Fruit fly (Drosophila melanogaster) whole organism, embryonic: Measurements from ENCODE around the gene Sgsf.

Source experiments
- Blimp-1 ChIP-seq: fragments of 200-800 bp; sonication (Bioruptor generic); optimal IDR thresholded peaks from 3 replicates; lab custom pipeline; 2018; ENCODE audit warnings: missing biosample characterization, missing genetic modification characterization, mild to moderate bottlenecking, moderate library complexity, missing genetic modification reagents
- CG10267 ChIP-seq: fragments of 200-800 bp; sonication (Bioruptor generic); optimal IDR thresholded peaks from 2 replicates; lab custom pipeline; 2018; ENCODE audit warnings: missing biosample characterization, mild to moderate bottlenecking, missing genetic modification characterization, moderate library complexity
- CG12391 ChIP-seq: fragments of 200-800 bp; sonication (Bioruptor generic); optimal IDR thresholded peaks from 3 replicates; lab custom pipeline; 2018; ENCODE audit warnings: missing biosample characterization, mild to moderate bottlenecking, missing genetic modification characterization, moderate library complexity
- CG13775 ChIP-seq: fragments of 200-800 bp; sonication (Bioruptor generic); optimal IDR thresholded peaks from 3 replicates; lab custom pipeline; 2017; ENCODE audit warnings: missing biosample characterization, mild to moderate bottlenecking, missing genetic modification characterization
- CG14710 ChIP-seq: fragments of 200-800 bp; sonication (Bioruptor generic); optimal IDR thresholded peaks from 3 replicates; lab custom pipeline; 2019; ENCODE audit warnings: missing biosample characterization, mild to moderate bottlenecking, missing genetic modification characterization, moderate library complexity
- CG14965 ChIP-seq: fragments of 200-800 bp; sonication (Bioruptor generic); optimal IDR thresholded peaks from 2 replicates; lab custom pipeline; 2016; ENCODE audit warnings: missing biosample characterization, missing genetic modification characterization, borderline replicate concordance
- CG1529 ChIP-seq: fragments of 200-800 bp; sonication (Bioruptor generic); optimal IDR thresholded peaks from 3 replicates; lab custom pipeline; 2018; ENCODE audit warnings: missing biosample characterization, missing genetic modification characterization
- CG1603 ChIP-seq: fragments of 200-800 bp; sonication (Bioruptor generic); optimal IDR thresholded peaks from 2 replicates; lab custom pipeline; 2019; ENCODE audit warnings: missing biosample characterization, mild to moderate bottlenecking, missing genetic modification characterization, moderate library complexity
- CG2120 ChIP-seq: fragments of 200-800 bp; sonication (Bioruptor generic); optimal IDR thresholded peaks from 3 replicates; lab custom pipeline; 2016; ENCODE audit warnings: missing biosample characterization, missing genetic modification characterization
- CG2875 ChIP-seq: fragments of 200-800 bp; sonication (Bioruptor generic); optimal IDR thresholded peaks from 2 replicates; lab custom pipeline; 2017; ENCODE audit warnings: missing biosample characterization, mild to moderate bottlenecking, missing genetic modification characterization, missing genetic modification reagents
- CG31441 ChIP-seq: fragments of 200-800 bp; sonication (Bioruptor generic); IDR thresholded peaks from 2 replicates; pipeline ENCODE4 v1.3.6; 2022; ENCODE audit warnings: missing biosample characterization, missing genetic modification characterization
- CG3407 ChIP-seq: fragments of 200-800 bp; sonication (Bioruptor generic); optimal IDR thresholded peaks from 2 replicates; lab custom pipeline; 2018; ENCODE audit warnings: missing biosample characterization, mild to moderate bottlenecking, missing genetic modification characterization
- CG4404 ChIP-seq: fragments of 200-800 bp; sonication (Bioruptor generic); IDR thresholded peaks from 2 replicates; pipeline ENCODE4 v1.3.6; 2022; ENCODE audit warnings: missing biosample characterization, missing genetic modification characterization
- CG6689 ChIP-seq: fragments of 200-800 bp; sonication (Bioruptor generic); IDR thresholded peaks from 2 replicates; pipeline ENCODE4 v1.3.6; 2022; ENCODE audit warnings: missing biosample characterization, missing genetic modification characterization
- CG7839 ChIP-seq: fragments of 200-800 bp; sonication (Bioruptor generic); optimal IDR thresholded peaks from 3 replicates; lab custom pipeline; 2018; ENCODE audit warnings: missing biosample characterization, mild to moderate bottlenecking, missing genetic modification characterization, moderate library complexity
- CG8388 ChIP-seq: fragments of 200-800 bp; sonication (Bioruptor generic); optimal IDR thresholded peaks from 2 replicates; lab custom pipeline; 2019; ENCODE audit warnings: missing biosample characterization, mild to moderate bottlenecking, missing genetic modification characterization, moderate library complexity
- CG8924 ChIP-seq: fragments of 200-800 bp; optimal IDR thresholded peaks from 3 replicates; lab custom pipeline; 2019; ENCODE audit warnings: missing biosample characterization, mild to moderate bottlenecking, missing genetic modification characterization, moderate library complexity
- CG9727 ChIP-seq: fragments of 200-800 bp; sonication (Bioruptor generic); optimal IDR thresholded peaks from 3 replicates; lab custom pipeline; 2017; ENCODE audit warnings: missing biosample characterization, mild to moderate bottlenecking, missing genetic modification characterization
- Camta ChIP-seq: fragments of 200-800 bp; sonication (Bioruptor generic); optimal IDR thresholded peaks from 2 replicates; lab custom pipeline; 2016; ENCODE audit warnings: missing biosample characterization, missing genetic modification characterization
- Chrac-16 ChIP-seq: fragments of 200-800 bp; sonication (Bioruptor generic); optimal IDR thresholded peaks from 3 replicates; lab custom pipeline; 2016; ENCODE audit warnings: missing biosample characterization, missing genetic modification characterization
- CoRest ChIP-seq: fragments of 200-800 bp; sonication (Bioruptor generic); optimal IDR thresholded peaks from 3 replicates; lab custom pipeline; 2018; ENCODE audit warnings: missing biosample characterization, mild to moderate bottlenecking, missing genetic modification characterization, moderate library complexity
- E2f2 ChIP-seq: fragments of 200-800 bp; sonication (Bioruptor generic); IDR thresholded peaks from 2 replicates; pipeline ENCODE4 v1.3.6; 2022; ENCODE audit warnings: missing biosample characterization, missing genetic modification characterization
- Hmr ChIP-seq: fragments of 200-800 bp; sonication (Bioruptor generic); optimal IDR thresholded peaks from 3 replicates; lab custom pipeline; 2017; ENCODE audit warnings: mild to moderate bottlenecking, missing biosample characterization, missing genetic modification reagents, missing genetic modification characterization
- Oli ChIP-seq: fragments of 200-800 bp; sonication (Bioruptor generic); optimal IDR thresholded peaks from 2 replicates; lab custom pipeline; 2018; ENCODE audit warnings: missing biosample characterization, mild to moderate bottlenecking, missing genetic modification characterization, moderate library complexity
- Sox102F ChIP-seq: fragments of 200-800 bp; sonication (Bioruptor generic); optimal IDR thresholded peaks from 2 replicates; lab custom pipeline; 2018; ENCODE audit warnings: missing biosample characterization, mild to moderate bottlenecking, missing genetic modification characterization, moderate library complexity
- Ssrp ChIP-seq: fragments of 200-800 bp; sonication (Bioruptor generic); optimal IDR thresholded peaks from 2 replicates; lab custom pipeline; 2018; ENCODE audit warnings: missing biosample characterization, mild to moderate bottlenecking, missing genetic modification characterization, moderate library complexity
- Xbp1 ChIP-seq: fragments of 200-800 bp; sonication (Bioruptor generic); optimal IDR thresholded peaks from 3 replicates; lab custom pipeline; 2016; ENCODE audit warnings: missing biosample characterization, mild to moderate bottlenecking, missing genetic modification characterization
- Xrp1 ChIP-seq: fragments of 200-800 bp; sonication (Bioruptor generic); IDR thresholded peaks from 2 replicates; pipeline ENCODE4 v1.3.6; 2022; ENCODE audit warnings: missing biosample characterization, missing genetic modification characterization
- ac ChIP-seq: fragments of 200-800 bp; sonication (Bioruptor generic); optimal IDR thresholded peaks from 3 replicates; lab custom pipeline; 2017; ENCODE audit warnings: missing biosample characterization, mild to moderate bottlenecking, missing genetic modification characterization
- az2 ChIP-seq: fragments of 200-800 bp; sonication (Bioruptor generic); optimal IDR thresholded peaks from 3 replicates; lab custom pipeline; 2016; ENCODE audit warnings: missing biosample characterization, missing genetic modification characterization
- cato ChIP-seq: fragments of 200-800 bp; sonication (Bioruptor generic); optimal IDR thresholded peaks from 2 replicates; lab custom pipeline; 2016; ENCODE audit warnings: missing biosample characterization, missing genetic modification characterization, borderline replicate concordance
- ci ChIP-seq: fragments of 200-800 bp; sonication (Bioruptor generic); IDR thresholded peaks from 3 replicates; pipeline ENCODE4 v1.3.6; 2022; ENCODE audit warnings: missing biosample characterization, missing genetic modification characterization
- corto ChIP-seq: fragments of 200-800 bp; sonication (Bioruptor generic); optimal IDR thresholded peaks from 2 replicates; lab custom pipeline; 2016; ENCODE audit warnings: missing biosample characterization, mild to moderate bottlenecking, missing genetic modification characterization, moderate library complexity
- dmrt11E ChIP-seq: fragments of 200-800 bp; sonication (Bioruptor generic); optimal IDR thresholded peaks from 3 replicates; lab custom pipeline; 2018; ENCODE audit warnings: missing biosample characterization, mild to moderate bottlenecking, missing genetic modification characterization, moderate library complexity
- ewg ChIP-seq: fragments of 200-800 bp; sonication (Bioruptor generic); optimal IDR thresholded peaks from 3 replicates; lab custom pipeline; 2017; ENCODE audit warnings: mild to moderate bottlenecking, missing biosample characterization, missing genetic modification reagents, missing genetic modification characterization
- fd102C ChIP-seq: fragments of 200-800 bp; sonication (Bioruptor generic); optimal IDR thresholded peaks from 2 replicates; lab custom pipeline; 2018; ENCODE audit warnings: missing biosample characterization, mild to moderate bottlenecking, missing genetic modification characterization, moderate library complexity
- fd64A ChIP-seq: fragments of 200-800 bp; sonication (Bioruptor generic); optimal IDR thresholded peaks from 3 replicates; lab custom pipeline; 2018; ENCODE audit warnings: missing biosample characterization, mild to moderate bottlenecking, missing genetic modification characterization
- gsb-n ChIP-seq: fragments of 200-800 bp; sonication (Bioruptor generic); optimal IDR thresholded peaks from 3 replicates; lab custom pipeline; 2018; ENCODE audit warnings: missing biosample characterization, mild to moderate bottlenecking, missing genetic modification characterization
- lbe ChIP-seq: fragments of 200-800 bp; sonication (Bioruptor generic); optimal IDR thresholded peaks from 2 replicates; lab custom pipeline; 2016; ENCODE audit warnings: missing biosample characterization, mild to moderate bottlenecking, missing genetic modification characterization
- lilli ChIP-seq: fragments of 200-800 bp; sonication (Bioruptor generic); optimal IDR thresholded peaks from 3 replicates; lab custom pipeline; 2016; ENCODE audit warnings: missing biosample characterization, missing genetic modification characterization
- lola ChIP-seq, 3 experiments: fragments of >200 bp in 2 of 3; fragments of 200-800 bp in 1 of 3; sonication (Bioruptor generic) in 1 of 3; optimal IDR thresholded peaks; 2 replicates each; lab custom pipeline; 2017 to 2019; ENCODE audit warnings: missing biosample characterization in 3 of 3, missing genetic modification characterization in 3 of 3, mild to moderate bottlenecking in 1 of 3, moderate library complexity in 1 of 3
- nmo ChIP-seq: fragments of 200-800 bp; sonication (Bioruptor generic); optimal IDR thresholded peaks from 2 replicates; lab custom pipeline; 2018; ENCODE audit warnings: missing biosample characterization, mild to moderate bottlenecking, missing genetic modification characterization, moderate library complexity
- nom ChIP-seq: fragments of 200-800 bp; sonication (Bioruptor generic); optimal IDR thresholded peaks from 2 replicates; lab custom pipeline; 2017; ENCODE audit warnings: missing biosample characterization, missing genetic modification characterization, mild to moderate bottlenecking, moderate library complexity, missing genetic modification reagents
- otp ChIP-seq: fragments of 200-800 bp; sonication (Bioruptor generic); IDR thresholded peaks from 3 replicates; pipeline ENCODE4, ENCODE4 v1.3.6; 2022; ENCODE audit warnings: missing biosample characterization, missing genetic modification characterization
- pnt ChIP-seq: fragments of 200-800 bp; sonication (Bioruptor generic); optimal IDR thresholded peaks from 3 replicates; lab custom pipeline; 2016; ENCODE audit warnings: missing biosample characterization, missing genetic modification characterization
- tin ChIP-seq: fragments of 200-800 bp; sonication (Bioruptor generic); optimal IDR thresholded peaks from 3 replicates; lab custom pipeline; 2016; ENCODE audit warnings: missing biosample characterization, missing genetic modification characterization
- tll ChIP-seq, 2 experiments: fragments of 200-800 bp in 1 of 2; fragments of >200 bp in 1 of 2; sonication (Bioruptor generic) in 1 of 2; optimal IDR thresholded peaks; 2 replicates each; lab custom pipeline; 2017 to 2019; ENCODE audit warnings: missing biosample characterization in 2 of 2, missing genetic modification characterization in 2 of 2, mild to moderate bottlenecking in 1 of 2, moderate library complexity in 1 of 2
- zen ChIP-seq: fragments of 200-800 bp; sonication (Bioruptor generic); optimal IDR thresholded peaks from 3 replicates; lab custom pipeline; 2018; ENCODE audit warnings: missing biosample characterization, mild to moderate bottlenecking, missing genetic modification characterization, moderate library complexity
- zfh1 ChIP-seq: fragments of 200-800 bp; sonication (Bioruptor generic); IDR thresholded peaks from 3 replicates; pipeline ENCODE4 v1.3.6; 2022; ENCODE audit warnings: missing biosample characterization, missing genetic modification characterization

Sgsf gene

DNA sequence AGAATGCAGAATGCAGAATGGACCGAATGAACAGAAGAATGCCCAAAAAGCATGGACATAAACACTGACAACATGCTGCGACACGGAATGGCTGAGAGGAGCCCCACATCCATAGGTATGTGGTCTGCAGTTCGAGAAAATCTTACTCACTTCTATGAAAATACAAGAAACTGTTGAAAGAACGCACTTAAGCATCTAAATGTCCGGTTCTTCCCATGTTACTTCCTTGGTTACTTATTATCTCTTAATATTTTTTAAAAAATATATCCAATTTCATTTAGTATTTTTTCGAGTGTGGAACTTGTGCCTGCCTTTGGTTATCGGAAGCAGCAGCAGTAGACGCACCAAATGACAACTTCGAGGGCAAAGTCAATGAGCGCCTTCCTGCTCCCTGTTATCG lies 27.2 kb upstream of the Sgsf start (continued):
- TF ChIP-seq Camta (no peak), CG9727 (GFP tag; lab: Kevin White, UChicago) (peak; percentile 46), otp (GFP tag; lab: Robert Waterston, UW) (0 out of 3 replicates have a peak, but pooled peaks have one; percentile 40), fd102C (GFP tag; lab: Kevin White, UChicago) (peak; percentile 38), CG8388 (peak; percentile 35), CG13775 (peak; percentile 7), CG1603 (peak; percentile 9), Ssrp (tag; lab: Kevin White, UChicago) (peak; percentile 27), az2 (GFP tag; lab: Kevin White, UChicago) (peak; percentile 46), pnt (GFP tag; lab: Kevin White, UChicago) (peak; percentile 19), CG14710 (peak; percentile 9), Sox102F (GFP tag; lab: Kevin White, UChicago) (peak; percentile 18), Xbp1 (GFP tag; lab: Kevin White, UChicago) (peak; percentile 16), lola (GFP tag; optimal IDR thresholded peaks at IDR 0.05; lab: Kevin White, UChicago) (peak in 1 of 3 experiments; percentile 66), Chrac-16 (peak; percentile 10), corto (GFP tag; lab: Kevin White, UChicago) (peak; percentile 87), zen (tag; lab: Kevin White, UChicago) (peak; percentile 18), tin (GFP tag; lab: Kevin White, UChicago) (peak; percentile 24), cato (GFP tag; lab: Kevin White, UChicago) (no peak), CG10267 (tag; lab: Kevin White, UChicago) (peak; percentile 12), nmo (GFP tag; lab: Kevin White, UChicago) (peak; percentile 48), Oli (tag; lab: Kevin White, UChicago) (peak; percentile 39), gsb-n (tag; lab: Kevin White, UChicago) (peak; percentile 22), Blimp-1 (GFP tag; lab: Kevin White, UChicago) (peak; percentile 7), CG4404 (GFP tag; lab: Robert Waterston, UW) (peak; percentile 47), zfh1 (GFP tag; lab: Robert Waterston, UW) (0 out of 3 replicates have a peak, but pooled peaks have one; percentile 40), nom (peak; percentile 72), CG31441 (GFP tag; lab: Robert Waterston, UW) (peak; percentile 43; the same call in 1 of the 2 replicates), Hmr (GFP tag; lab: Kevin White, UChicago) (no peak), CG2120 (GFP tag; lab: Kevin White, UChicago) (no peak), lbe (GFP tag; lab: Kevin White, UChicago) (peak; percentile 79), tll (GFP tag; optimal IDR thresholded peaks at IDR 0.05; lab: Kevin White, UChicago) (no peak), Xrp1 (GFP tag; lab: Robert Waterston, UW) (peak; percentile 61), ci (GFP tag; lab: Robert Waterston, UW) (peak; percentile 33; the same call in 1 of the 3 replicates), ewg (GFP tag; lab: Kevin White, UChicago) (peak; percentile 6), ac (GFP tag; lab: Kevin White, UChicago) (peak; percentile 2), CG12391 (peak; percentile 44), dmrt11E (tag; lab: Kevin White, UChicago) (peak; percentile 75), CG8924 (tag; lab: Kevin White, UChicago) (peak; percentile 10), CG7839 (tag; lab: Kevin White, UChicago) (peak; percentile 23), CG6689 (peak; percentile 49), fd64A (GFP tag; lab: Kevin White, UChicago) (no peak), CG3407 (GFP tag; lab: Kevin White, UChicago) (peak; percentile 22), E2f2 (0 out of 2 replicates have a peak, but pooled peaks have one; percentile 9), CG2875 (GFP tag; lab: Kevin White, UChicago) (peak; percentile 7), CG1529 (GFP tag; lab: Kevin White, UChicago) (no peak), CoRest (tag; lab: Kevin White, UChicago) (peak; percentile 7), lilli (peak; percentile 4), CG14965 (GFP tag; lab: Kevin White, UChicago) (no peak)
